Fruit fly (Drosophila melanogaster) whole organism, wandering third instar larva: Measurements from ENCODE around the gene CG45307.

Experiments
- Abd-B ChIP-seq: fragments of >200 bp; optimal IDR thresholded peaks from 2 replicates; lab custom pipeline; 2017; ENCODE audit warnings: missing biosample characterization, missing genetic modification characterization
- CG32264 ChIP-seq: fragments of 200-800 bp; sonication (Bioruptor generic); optimal IDR thresholded peaks from 2 replicates; lab custom pipeline; 2016; ENCODE audit warnings: missing biosample characterization, missing genetic modification characterization
- CG9705 ChIP-seq: fragments of 200-800 bp; sonication (Bioruptor generic); optimal IDR thresholded peaks from 2 replicates; lab custom pipeline; 2018; ENCODE audit warnings: missing biosample characterization, mild to moderate bottlenecking, missing genetic modification characterization
- CrebA ChIP-seq: fragments of 200-800 bp; sonication (Bioruptor generic); optimal IDR thresholded peaks from 2 replicates; lab custom pipeline; 2016; ENCODE audit warnings: missing biosample characterization, mild to moderate bottlenecking, missing genetic modification characterization, borderline replicate concordance
- Dfd ChIP-seq: fragments of >200 bp; optimal IDR thresholded peaks from 2 replicates; lab custom pipeline; 2017; ENCODE audit warnings: missing biosample characterization, missing genetic modification characterization
- Dif ChIP-seq: fragments of 200-275, 200-300 bp; sonication (Bioruptor generic); optimal IDR thresholded peaks from 2 replicates; lab custom pipeline; 2018; ENCODE audit warnings: missing biosample characterization, missing genetic modification characterization; ENCODE audit not compliant: partially characterized antibody
- GATAd ChIP-seq: sonication (Bioruptor generic); optimal IDR thresholded peaks from 2 replicates; lab custom pipeline; 2016; ENCODE audit warnings: missing biosample characterization, missing genetic modification characterization
- HLH106 ChIP-seq: fragments of 200-800 bp; optimal IDR thresholded peaks from 3 replicates; lab custom pipeline; 2019; ENCODE audit warnings: missing biosample characterization, mild to moderate bottlenecking, missing genetic modification characterization, moderate library complexity
- Hnf4 ChIP-seq: fragments of 200-800 bp; sonication (Bioruptor generic); optimal IDR thresholded peaks from 2 replicates; lab custom pipeline; 2016; ENCODE audit warnings: missing biosample characterization, mild to moderate bottlenecking, missing genetic modification characterization
- Hr78 ChIP-seq: fragments of >200 bp; optimal IDR thresholded peaks from 2 replicates; lab custom pipeline; 2017; ENCODE audit warnings: missing biosample characterization, missing genetic modification characterization
- Hr83 ChIP-seq: fragments of 200-300 bp; sonication (Bioruptor generic); optimal IDR thresholded peaks from 2 replicates; lab custom pipeline; 2016; ENCODE audit warnings: missing biosample characterization, mild to moderate bottlenecking, missing genetic modification characterization, moderate library complexity; ENCODE audit not compliant: poor library complexity, severe bottlenecking
- Jra ChIP-seq: sonication (Bioruptor generic); optimal IDR thresholded peaks from 2 replicates; lab custom pipeline; 2016; ENCODE audit warnings: missing biosample characterization, missing genetic modification characterization
- Mio ChIP-seq: sonication (Bioruptor generic); optimal IDR thresholded peaks from 2 replicates; lab custom pipeline; 2016; ENCODE audit warnings: missing biosample characterization, missing genetic modification characterization
- Myc ChIP-seq: fragments of >200 bp; optimal IDR thresholded peaks from 2 replicates; lab custom pipeline; 2017
- N ChIP-seq: fragments of >200 bp; optimal IDR thresholded peaks from 2 replicates; lab custom pipeline; 2018; ENCODE audit warnings: missing biosample characterization, missing external identifiers, missing genetic modification characterization
- OdsH ChIP-seq: fragments of 200-800 bp; sonication (Bioruptor generic); optimal IDR thresholded peaks from 2 replicates; lab custom pipeline; 2016; ENCODE audit warnings: missing biosample characterization, mild to moderate bottlenecking, missing genetic modification characterization
- Rel ChIP-seq, 2 experiments: fragments of 200-800 bp; sonication (Bioruptor generic) in 1 of 2; optimal IDR thresholded peaks; 2 replicates in 1 of 2; 3 replicates in 1 of 2; lab custom pipeline; 2016 to 2019; ENCODE audit warnings: mild to moderate bottlenecking in 2 of 2, missing biosample characterization in 2 of 2, missing genetic modification characterization in 2 of 2, moderate library complexity in 1 of 2
- Sp1 ChIP-seq: fragments of 200-800 bp; sonication (Bioruptor generic); optimal IDR thresholded peaks from 3 replicates; lab custom pipeline; 2019; ENCODE audit warnings: missing biosample characterization, mild to moderate bottlenecking, missing genetic modification characterization, moderate library complexity
- Vsx2 ChIP-seq: fragments of 200-300, 225-300 bp; sonication (Bioruptor generic); optimal IDR thresholded peaks from 2 replicates; lab custom pipeline; 2018; ENCODE audit warnings: missing biosample characterization, missing genetic modification characterization; ENCODE audit not compliant: partially characterized antibody
- br ChIP-seq: fragments of 200-800 bp; sonication (Bioruptor generic); optimal IDR thresholded peaks from 2 replicates; lab custom pipeline; 2016; ENCODE audit warnings: missing biosample characterization, missing genetic modification characterization
- brk ChIP-seq: fragments of 200-800 bp; sonication (Bioruptor generic); optimal IDR thresholded peaks from 2 replicates; lab custom pipeline; 2016; ENCODE audit warnings: missing biosample characterization, mild to moderate bottlenecking, missing genetic modification characterization
- dl ChIP-seq, 2 experiments: fragments of 175-275, 200-275 bp in 1 of 2; fragments of 200-275 bp in 1 of 2; sonication (Bioruptor generic); optimal IDR thresholded peaks; lab custom pipeline; 2018; ENCODE audit warnings: mild to moderate bottlenecking in 2 of 2, missing biosample characterization in 2 of 2, missing genetic modification characterization in 2 of 2, moderate library complexity in 2 of 2; ENCODE audit not compliant: partially characterized antibody in 2 of 2, insufficient read depth in 1 of 2
- dmrt93B ChIP-seq: fragments of 200-800 bp; sonication (Bioruptor generic); optimal IDR thresholded peaks from 2 replicates; lab custom pipeline; 2018; ENCODE audit warnings: missing biosample characterization, mild to moderate bottlenecking, missing genetic modification characterization
- dsf ChIP-seq: sonication (Bioruptor generic); optimal IDR thresholded peaks from 2 replicates; lab custom pipeline; 2016; ENCODE audit warnings: missing biosample characterization, missing genetic modification characterization, borderline replicate concordance
- ey ChIP-seq: fragments of 200-800 bp; sonication (Bioruptor generic); optimal IDR thresholded peaks from 2 replicates; lab custom pipeline; 2016; ENCODE audit warnings: missing biosample characterization, missing genetic modification characterization
- foxo ChIP-seq, 2 experiments: fragments of 200-800 bp; sonication (Bioruptor generic); optimal IDR thresholded peaks; 2 replicates in 1 of 2; 3 replicates in 1 of 2; lab custom pipeline; 2016 to 2017; ENCODE audit warnings: missing biosample characterization in 2 of 2, missing genetic modification characterization in 2 of 2
- fru ChIP-seq: fragments of 200-800 bp; sonication (Bioruptor generic); optimal IDR thresholded peaks from 3 replicates; lab custom pipeline; 2016; ENCODE audit warnings: missing biosample characterization, mild to moderate bottlenecking, missing genetic modification characterization
- h ChIP-seq: fragments of 200-800 bp; sonication (Bioruptor generic); optimal IDR thresholded peaks from 3 replicates; lab custom pipeline; 2016; ENCODE audit warnings: missing biosample characterization, mild to moderate bottlenecking, missing genetic modification characterization
- jim ChIP-seq: fragments of 175-275, 200-325 bp; sonication (Bioruptor generic); optimal IDR thresholded peaks from 2 replicates; lab custom pipeline; 2016; ENCODE audit warnings: missing biosample characterization, mild to moderate bottlenecking, missing genetic modification characterization
- lola ChIP-seq: fragments of >200 bp; optimal IDR thresholded peaks from 2 replicates; lab custom pipeline; 2017; ENCODE audit warnings: missing biosample characterization, missing genetic modification characterization
- pan ChIP-seq: fragments of >200 bp; optimal IDR thresholded peaks from 2 replicates; lab custom pipeline; 2017
- psq ChIP-seq: fragments of 200-800 bp; sonication (Bioruptor generic); optimal IDR thresholded peaks from 3 replicates; lab custom pipeline; 2017; ENCODE audit warnings: missing biosample characterization, mild to moderate bottlenecking, missing genetic modification characterization, moderate library complexity
- rgr ChIP-seq: fragments of 200-800 bp; sonication (Bioruptor generic); optimal IDR thresholded peaks from 3 replicates; lab custom pipeline; 2016; ENCODE audit warnings: missing biosample characterization, mild to moderate bottlenecking, missing genetic modification characterization
- sage ChIP-seq: fragments of 200-800 bp; sonication (Bioruptor generic); optimal IDR thresholded peaks from 2 replicates; lab custom pipeline; 2016; ENCODE audit warnings: missing biosample characterization, mild to moderate bottlenecking, missing genetic modification characterization
- sv ChIP-seq: fragments of 200-800 bp; sonication (Bioruptor generic); optimal IDR thresholded peaks from 3 replicates; lab custom pipeline; 2016; ENCODE audit warnings: missing biosample characterization, missing genetic modification characterization
- tai ChIP-seq: sonication (Bioruptor generic); optimal IDR thresholded peaks from 2 replicates; lab custom pipeline; 2016; ENCODE audit warnings: missing biosample characterization, missing genetic modification characterization
- usp ChIP-seq: fragments of >200 bp; optimal IDR thresholded peaks from 2 replicates; lab custom pipeline; 2017; ENCODE audit warnings: missing biosample characterization, missing genetic modification characterization
- woc ChIP-seq: sonication (Bioruptor generic); optimal IDR thresholded peaks from 2 replicates; lab custom pipeline; 2016; ENCODE audit warnings: missing biosample characterization, mild to moderate bottlenecking, missing genetic modification characterization

CG45307 gene

DNA sequence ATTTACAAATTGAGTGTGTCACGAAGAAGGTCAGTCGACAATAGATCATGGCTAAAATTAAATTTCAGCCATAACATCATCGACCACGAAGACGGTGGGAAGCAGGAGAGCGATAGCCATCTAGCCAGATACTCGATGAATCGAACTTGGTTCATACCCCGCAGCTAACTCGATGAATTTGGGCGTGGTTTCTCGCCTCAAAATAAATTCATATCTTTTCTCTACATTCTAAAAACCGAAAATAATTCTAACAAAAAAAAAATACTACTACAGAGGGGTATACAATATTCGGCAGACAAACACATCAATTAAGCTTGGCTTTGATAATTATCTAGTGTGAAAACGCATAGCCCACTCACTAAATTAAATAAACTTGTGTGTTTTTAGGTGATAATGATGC lies 19.2 kb downstream of the CG45307 start:
- TF ChIP-seq Dfd (GFP tag; lab: Kevin White, UChicago) = no peak
- TF ChIP-seq Jra (GFP tag; lab: Kevin White, UChicago) = no peak
- no peak for TF ChIP-seq lola (GFP tag; lab: Kevin White, UChicago)
- TF ChIP-seq woc (GFP tag; lab: Kevin White, UChicago) = no peak
- no peak for TF ChIP-seq Mio (GFP tag; lab: Kevin White, UChicago)
- no peak for TF ChIP-seq N (GFP tag; lab: Kevin White, UChicago)
- no peak for TF ChIP-seq pan (lab: Kevin White, UChicago)

DNA sequence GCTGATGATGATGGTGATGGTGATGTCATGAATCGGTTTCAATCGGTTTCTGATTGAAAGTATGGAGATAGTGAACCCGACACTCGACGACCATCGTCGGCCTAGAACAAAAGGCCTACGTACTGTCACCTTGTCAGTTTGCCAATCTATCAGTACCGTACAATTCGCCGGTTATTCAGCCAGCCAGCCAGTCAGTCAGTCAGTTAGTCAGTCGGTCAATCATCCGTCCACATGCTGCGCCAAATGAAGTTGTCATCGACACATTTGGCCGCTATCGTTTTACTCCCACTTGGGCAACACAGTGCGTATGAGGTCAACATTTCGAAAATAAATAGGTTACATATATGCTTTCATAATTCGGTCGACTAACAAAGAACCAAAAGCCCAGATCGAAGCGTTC lies 30.9 kb downstream of the CG45307 start:
- no peak for TF ChIP-seq brk (GFP tag; lab: Kevin White, UChicago)
- no peak for TF ChIP-seq h
- no peak for TF ChIP-seq N (GFP tag; lab: Kevin White, UChicago)
- TF ChIP-seq ey (GFP tag; lab: Kevin White, UChicago) = no peak
- no peak for TF ChIP-seq woc (GFP tag; lab: Kevin White, UChicago)
- TF ChIP-seq dsf (GFP tag; lab: Kevin White, UChicago) = no peak
- TF ChIP-seq sv = no peak
- TF ChIP-seq foxo (GFP tag; optimal IDR thresholded peaks at IDR 0.05; lab: Kevin White, UChicago) = no peak
- no peak for TF ChIP-seq rgr (GFP tag; lab: Kevin White, UChicago)
- no peak for TF ChIP-seq psq (GFP tag; lab: Kevin White, UChicago)
- no peak for TF ChIP-seq Sp1
- no peak for TF ChIP-seq Hr83 (GFP tag; lab: Kevin White, UChicago)
- TF ChIP-seq Hr78 (GFP tag; lab: Kevin White, UChicago) = no peak
- no peak for TF ChIP-seq Mio (GFP tag; lab: Kevin White, UChicago)
- no peak for TF ChIP-seq lola (GFP tag; lab: Kevin White, UChicago)
- no peak for TF ChIP-seq tai (GFP tag; lab: Kevin White, UChicago)

DNA sequence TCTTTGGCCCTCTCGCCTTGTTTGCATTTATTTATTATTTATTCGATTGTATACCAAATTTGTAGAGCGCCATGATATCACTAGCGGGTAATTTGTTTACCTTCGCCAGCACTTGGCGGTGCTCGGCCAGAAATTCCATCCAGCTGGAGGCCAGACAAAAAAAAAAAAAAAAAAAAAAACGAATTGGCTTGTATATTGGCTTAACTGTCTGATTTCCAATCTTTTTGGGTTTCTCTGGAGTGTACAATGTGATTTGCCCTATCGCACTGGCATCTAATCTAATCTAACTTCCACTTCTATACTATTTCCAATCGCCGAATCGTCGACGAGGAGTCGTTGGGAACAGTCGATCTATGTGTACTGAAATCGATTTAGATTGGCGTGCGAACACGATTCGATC lies 32.2 kb downstream of the CG45307 start:
- TF ChIP-seq h (peak; percentile 30), Sp1 (no peak)

DNA sequence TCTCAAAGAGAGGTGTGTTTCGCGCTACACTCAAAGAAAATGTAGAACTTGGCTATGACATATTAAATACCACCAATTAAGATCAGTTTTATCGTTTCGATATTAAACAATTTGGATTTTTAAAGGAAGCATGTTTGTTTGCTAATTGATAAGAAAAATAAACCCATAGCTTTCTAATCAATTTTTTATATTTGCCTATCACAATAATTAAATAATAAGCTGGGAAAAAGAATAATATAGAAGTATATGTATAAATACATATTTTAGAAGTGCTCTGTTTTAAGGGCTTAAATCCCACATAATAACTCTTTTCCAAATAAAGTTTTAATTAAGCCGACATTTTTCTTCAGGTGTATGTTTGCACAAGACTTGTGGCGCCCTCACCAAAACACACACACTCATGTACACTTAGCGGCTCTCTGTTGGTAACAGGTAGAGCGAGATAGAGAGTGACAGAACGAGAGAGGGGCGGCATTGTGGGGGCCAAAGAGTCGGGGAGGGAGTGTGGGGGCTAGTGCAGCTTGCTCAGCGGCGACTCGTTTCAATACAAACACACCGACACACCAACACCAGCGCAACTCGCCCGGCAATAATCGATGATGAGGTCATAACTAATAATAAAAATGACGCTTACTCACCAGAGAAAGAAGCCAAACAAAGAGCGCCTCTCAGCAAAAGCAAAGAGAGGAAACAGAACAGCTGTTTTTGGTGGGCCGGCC lies 34.1 kb downstream of the CG45307 start:
- no peak for TF ChIP-seq GATAd (GFP tag; lab: Kevin White, UChicago)
- TF ChIP-seq Mio (GFP tag; lab: Kevin White, UChicago) = no peak
- TF ChIP-seq Sp1 = peak; percentile 93
- no peak for TF ChIP-seq Dfd (GFP tag; lab: Kevin White, UChicago)
- TF ChIP-seq CrebA (GFP tag; lab: Kevin White, UChicago) = peak; percentile 61
- peak; percentile 81 for TF ChIP-seq Hnf4 (GFP tag; lab: Kevin White, UChicago)
- peak; percentile 95 for TF ChIP-seq Jra (GFP tag; lab: Kevin White, UChicago)
- no peak for TF ChIP-seq CG32264 (GFP tag; lab: Kevin White, UChicago)
- peak; percentile 88 for TF ChIP-seq psq (GFP tag; lab: Kevin White, UChicago)
- TF ChIP-seq lola (GFP tag; lab: Kevin White, UChicago) = no peak
- TF ChIP-seq Vsx2 = peak; percentile 78
- TF ChIP-seq foxo (GFP tag; optimal IDR thresholded peaks at IDR 0.05; lab: Kevin White, UChicago) = peak in 1 of 2 experiments; percentile 92
- no peak for TF ChIP-seq jim (GFP tag; lab: Kevin White, UChicago)
- no peak for TF ChIP-seq Myc
- TF ChIP-seq CG9705 = peak; percentile 59
- no peak for TF ChIP-seq N (GFP tag; lab: Kevin White, UChicago)
- TF ChIP-seq fru = peak; percentile 88
- TF ChIP-seq dsf (GFP tag; lab: Kevin White, UChicago) = peak; percentile 17
- peak; percentile 88 for TF ChIP-seq h
- no peak for TF ChIP-seq usp
- TF ChIP-seq HLH106 (tag; lab: Kevin White, UChicago) = peak; percentile 90
- peak; percentile 95 for TF ChIP-seq Hr83 (GFP tag; lab: Kevin White, UChicago)
- TF ChIP-seq Rel (GFP tag; optimal IDR thresholded peaks at IDR 0.05; lab: Kevin White, UChicago) = no peak
- peak; percentile 35 for TF ChIP-seq Rel (tag; optimal IDR thresholded peaks at IDR 0.05; lab: Kevin White, UChicago)
- peak; percentile 74 to 93 for TF ChIP-seq dl (GFP tag; optimal IDR thresholded peaks at IDR 0.05; lab: Kevin White, UChicago; ENCODE audit: insufficient read depth in 1 of 2, partially characterized antibody in 2 of 2)
- no peak for TF ChIP-seq Abd-B (GFP tag; lab: Kevin White, UChicago)
- peak; percentile 40 for TF ChIP-seq woc (GFP tag; lab: Kevin White, UChicago)
- no peak for TF ChIP-seq pan (lab: Kevin White, UChicago)
- peak; percentile 97 for TF ChIP-seq Dif (GFP tag; lab: Kevin White, UChicago)
- TF ChIP-seq ey (GFP tag; lab: Kevin White, UChicago) = peak; percentile 79
- peak; percentile 79 for TF ChIP-seq dmrt93B (GFP tag; lab: Kevin White, UChicago)
- peak; percentile 0 for TF ChIP-seq tai (GFP tag; lab: Kevin White, UChicago)
- peak; percentile 71 for TF ChIP-seq sage (GFP tag; lab: Kevin White, UChicago)
- no peak for TF ChIP-seq Hr78 (GFP tag; lab: Kevin White, UChicago)
- TF ChIP-seq brk (GFP tag; lab: Kevin White, UChicago) = peak; percentile 68
- TF ChIP-seq br = peak; percentile 79
- TF ChIP-seq sv = peak; percentile 86
- TF ChIP-seq OdsH (GFP tag; lab: Kevin White, UChicago) = peak; percentile 92
- TF ChIP-seq rgr (GFP tag; lab: Kevin White, UChicago) = peak; percentile 90
